Fruit fly (Drosophila melanogaster) whole organism, embryonic: Measurements from ENCODE around the gene CG42749.

Source experiments
- Bgb ChIP-seq: fragments of 200-800 bp; sonication (Bioruptor generic); IDR thresholded peaks from 2 replicates; pipeline ENCODE4 v1.3.6; 2022; ENCODE audit warnings: missing biosample characterization, missing genetic modification characterization; ENCODE audit not compliant: partially characterized antibody
- CG11504 ChIP-seq: fragments of 200-800 bp; sonication (Bioruptor generic); optimal IDR thresholded peaks from 3 replicates; lab custom pipeline; 2019; ENCODE audit warnings: missing biosample characterization, mild to moderate bottlenecking, missing genetic modification characterization, moderate library complexity
- CG12071 ChIP-seq: fragments of 200-800 bp; sonication (Bioruptor generic); optimal IDR thresholded peaks from 3 replicates; lab custom pipeline; 2018; ENCODE audit warnings: missing biosample characterization, mild to moderate bottlenecking, missing genetic modification characterization
- CG12104 ChIP-seq: fragments of 200-800 bp; sonication (Bioruptor generic); optimal IDR thresholded peaks from 3 replicates; lab custom pipeline; 2016; ENCODE audit warnings: missing biosample characterization, missing genetic modification characterization
- CG1233 ChIP-seq: fragments of 200-800 bp; sonication (Bioruptor generic); optimal IDR thresholded peaks from 4 replicates; lab custom pipeline; 2018; ENCODE audit warnings: missing biosample characterization, mild to moderate bottlenecking, missing genetic modification characterization
- CG13894 ChIP-seq: fragments of 200-800 bp; sonication (Bioruptor generic); optimal IDR thresholded peaks from 3 replicates; lab custom pipeline; 2018; ENCODE audit warnings: missing biosample characterization, mild to moderate bottlenecking, missing genetic modification characterization, moderate library complexity
- CG2678 ChIP-seq: fragments of 200-800 bp; sonication (Bioruptor generic); optimal IDR thresholded peaks from 3 replicates; lab custom pipeline; 2019; ENCODE audit warnings: missing biosample characterization, mild to moderate bottlenecking, missing genetic modification characterization, moderate library complexity
- CG2712 ChIP-seq: fragments of 200-800 bp; optimal IDR thresholded peaks from 3 replicates; lab custom pipeline; 2019; ENCODE audit warnings: missing biosample characterization, mild to moderate bottlenecking, missing genetic modification characterization, moderate library complexity
- CG30403 ChIP-seq: fragments of 200-800 bp; sonication (Bioruptor generic); optimal IDR thresholded peaks from 3 replicates; lab custom pipeline; 2016; ENCODE audit warnings: missing biosample characterization, missing genetic modification characterization
- CG5180 ChIP-seq: fragments of 200-800 bp; sonication (Bioruptor generic); optimal IDR thresholded peaks from 3 replicates; lab custom pipeline; 2017; ENCODE audit warnings: missing biosample characterization, missing genetic modification characterization, mild to moderate bottlenecking, moderate library complexity, missing genetic modification reagents
- CG7372 ChIP-seq: fragments of 200-800 bp; sonication (Bioruptor generic); IDR thresholded peaks from 2 replicates; pipeline ENCODE4 v1.3.6; 2022; ENCODE audit warnings: missing biosample characterization, missing genetic modification characterization
- CG8478 ChIP-seq: fragments of >200 bp; optimal IDR thresholded peaks from 2 replicates; lab custom pipeline; 2018
- CG8765 ChIP-seq: fragments of 200-800 bp; sonication (Bioruptor generic); IDR thresholded peaks from 2 replicates; pipeline ENCODE4 v1.3.6; 2022; ENCODE audit warnings: missing biosample characterization, missing genetic modification characterization
- CG9932 ChIP-seq: fragments of 200-800 bp; sonication (Bioruptor generic); IDR thresholded peaks from 2 replicates; pipeline ENCODE4 v1.3.6; 2022; ENCODE audit warnings: missing biosample characterization, missing genetic modification characterization
- Camta ChIP-seq: fragments of 200-800 bp; sonication (Bioruptor generic); optimal IDR thresholded peaks from 2 replicates; lab custom pipeline; 2016; ENCODE audit warnings: missing biosample characterization, missing genetic modification characterization
- CoRest ChIP-seq: fragments of 200-800 bp; sonication (Bioruptor generic); optimal IDR thresholded peaks from 3 replicates; lab custom pipeline; 2018; ENCODE audit warnings: missing biosample characterization, mild to moderate bottlenecking, missing genetic modification characterization, moderate library complexity
- D ChIP-seq, 2 experiments: fragments of 200-800 bp in 1 of 2; fragments of >200 bp in 1 of 2; sonication (Bioruptor generic) in 1 of 2; optimal IDR thresholded peaks; 2 replicates in 1 of 2; 3 replicates in 1 of 2; lab custom pipeline; 2017; ENCODE audit warnings: mild to moderate bottlenecking in 1 of 2, missing biosample characterization in 1 of 2, missing genetic modification characterization in 1 of 2, missing genetic modification reagents in 1 of 2
- Deaf1 ChIP-seq: fragments of 200-800 bp; optimal IDR thresholded peaks from 3 replicates; lab custom pipeline; 2019; ENCODE audit warnings: missing biosample characterization, mild to moderate bottlenecking, missing genetic modification characterization, moderate library complexity
- Fer1 ChIP-seq: fragments of 200-800 bp; sonication (Bioruptor generic); optimal IDR thresholded peaks from 2 replicates; lab custom pipeline; 2017; ENCODE audit warnings: missing biosample characterization, mild to moderate bottlenecking, missing genetic modification characterization
- Hmr ChIP-seq: fragments of 200-800 bp; sonication (Bioruptor generic); optimal IDR thresholded peaks from 3 replicates; lab custom pipeline; 2017; ENCODE audit warnings: mild to moderate bottlenecking, missing biosample characterization, missing genetic modification reagents, missing genetic modification characterization
- Med ChIP-seq: fragments of 200-800 bp; sonication (Bioruptor generic); peaks from one replicate; lab custom pipeline; 2016; ENCODE audit warnings: missing biosample characterization, missing genetic modification characterization, mild to moderate bottlenecking, inconsistent platforms, moderate library complexity
- Nf-YB ChIP-seq: fragments of 200-800 bp; sonication (Bioruptor generic); optimal IDR thresholded peaks from 3 replicates; lab custom pipeline; 2019; ENCODE audit warnings: missing biosample characterization, mild to moderate bottlenecking, missing genetic modification characterization, moderate library complexity
- TFAM ChIP-seq: fragments of 200-800 bp; sonication (Bioruptor generic); optimal IDR thresholded peaks from 2 replicates; lab custom pipeline; 2017; ENCODE audit warnings: missing biosample characterization, missing genetic modification characterization, inconsistent platforms
- bigmax ChIP-seq: fragments of 200-800 bp; sonication (Bioruptor generic); optimal IDR thresholded peaks from 2 replicates; lab custom pipeline; 2018; ENCODE audit warnings: missing biosample characterization, mild to moderate bottlenecking, missing genetic modification characterization
- caup ChIP-seq: fragments of 200-800 bp; sonication (Bioruptor generic); optimal IDR thresholded peaks from 3 replicates; lab custom pipeline; 2017; ENCODE audit warnings: missing biosample characterization, mild to moderate bottlenecking, missing genetic modification characterization, moderate library complexity; ENCODE audit not compliant: severe bottlenecking
- crol ChIP-seq: fragments of 200-800 bp; sonication (Bioruptor generic); IDR thresholded peaks from 2 replicates; pipeline ENCODE4 v1.3.6; 2022; ENCODE audit warnings: missing biosample characterization, missing genetic modification characterization
- dmrt99B ChIP-seq: fragments of 200-800 bp; sonication (Bioruptor generic); optimal IDR thresholded peaks from 2 replicates; lab custom pipeline; 2018; ENCODE audit warnings: missing biosample characterization, mild to moderate bottlenecking, missing genetic modification characterization, moderate library complexity
- dysf ChIP-seq: fragments of 200-800 bp; sonication (Bioruptor generic); IDR thresholded peaks from 3 replicates; pipeline ENCODE4 v1.3.6; 2022; ENCODE audit warnings: missing biosample characterization, missing genetic modification characterization
- ems ChIP-seq: fragments of 200-800 bp; sonication (Bioruptor generic); optimal IDR thresholded peaks from 3 replicates; lab custom pipeline; 2016; ENCODE audit warnings: missing biosample characterization, missing genetic modification characterization
- fd96Cb ChIP-seq: fragments of 200-800 bp; sonication (Bioruptor generic); optimal IDR thresholded peaks from 2 replicates; lab custom pipeline; 2018; ENCODE audit warnings: missing biosample characterization, mild to moderate bottlenecking, missing genetic modification characterization, moderate library complexity
- gem ChIP-seq: fragments of 200-800 bp; sonication (Bioruptor generic); optimal IDR thresholded peaks from 2 replicates; lab custom pipeline; 2019; ENCODE audit warnings: missing biosample characterization, mild to moderate bottlenecking, missing genetic modification characterization, moderate library complexity
- her ChIP-seq: fragments of 200-800 bp; sonication (Bioruptor generic); optimal IDR thresholded peaks from 2 replicates; lab custom pipeline; 2016; ENCODE audit warnings: missing biosample characterization, missing genetic modification characterization
- kni ChIP-seq: fragments of 200-800 bp; sonication (Bioruptor generic); optimal IDR thresholded peaks from 3 replicates; lab custom pipeline; 2017; ENCODE audit warnings: mild to moderate bottlenecking, missing biosample characterization, missing genetic modification reagents, missing genetic modification characterization
- lov ChIP-seq, 2 experiments: fragments of 200-800 bp in 1 of 2; fragments of >200 bp in 1 of 2; sonication (Bioruptor generic) in 1 of 2; IDR thresholded peaks in 1 of 2; optimal IDR thresholded peaks in 1 of 2; 2 replicates in 1 of 2; 3 replicates in 1 of 2; pipeline versions ENCODE4 v1.3.6 to Lab custom; 2017 to 2022; ENCODE audit warnings: missing biosample characterization in 1 of 2, missing genetic modification characterization in 1 of 2
- mld ChIP-seq: fragments of 200-800 bp; sonication (Bioruptor generic); IDR thresholded peaks from 3 replicates; pipeline ENCODE4 v1.3.6; 2022; ENCODE audit warnings: missing biosample characterization, missing genetic modification characterization; ENCODE audit not compliant: partially characterized antibody
- row ChIP-seq: fragments of 200-800 bp; sonication (Bioruptor generic); IDR thresholded peaks from 3 replicates; pipeline ENCODE4 v1.3.6; 2022; ENCODE audit warnings: missing biosample characterization, missing genetic modification characterization
- scrt ChIP-seq: fragments of 200-800 bp; sonication (Bioruptor generic); optimal IDR thresholded peaks from 2 replicates; lab custom pipeline; 2018; ENCODE audit warnings: missing biosample characterization, mild to moderate bottlenecking, missing genetic modification characterization, moderate library complexity
- sd ChIP-seq: fragments of 200-800 bp; sonication (Bioruptor generic); optimal IDR thresholded peaks from 3 replicates; lab custom pipeline; 2018; ENCODE audit warnings: missing biosample characterization, mild to moderate bottlenecking, missing genetic modification characterization, moderate library complexity
- sens ChIP-seq: fragments of 200-800 bp; sonication (Bioruptor generic); peaks from one replicate; lab custom pipeline; 2016; ENCODE audit warnings: missing biosample characterization, missing genetic modification characterization
- sisA ChIP-seq: fragments of 200-800 bp; sonication (Bioruptor generic); IDR thresholded peaks from 2 replicates; pipeline ENCODE4 v1.3.6; 2022; ENCODE audit warnings: missing biosample characterization, missing genetic modification characterization
- slbo ChIP-seq: fragments of 200-800 bp; sonication (Bioruptor generic); IDR thresholded peaks from 2 replicates; pipeline ENCODE4 v1.3.6; 2022; ENCODE audit warnings: missing biosample characterization, missing genetic modification characterization
- trh ChIP-seq: fragments of 200-800 bp; sonication (Bioruptor generic); optimal IDR thresholded peaks from 2 replicates; lab custom pipeline; 2016; ENCODE audit warnings: missing biosample characterization, missing genetic modification characterization
- tup ChIP-seq: fragments of 200-800 bp; sonication (Bioruptor generic); optimal IDR thresholded peaks from 2 replicates; lab custom pipeline; 2016; ENCODE audit warnings: missing biosample characterization, mild to moderate bottlenecking, missing genetic modification characterization, moderate library complexity
- unc-4 ChIP-seq: fragments of 200-800 bp; sonication (Bioruptor generic); IDR thresholded peaks from 2 replicates; pipeline ENCODE4 v1.3.6; 2022; ENCODE audit warnings: missing biosample characterization, missing genetic modification characterization; ENCODE audit not compliant: partially characterized antibody
- usp ChIP-seq: fragments of >200 bp; optimal IDR thresholded peaks from 2 replicates; lab custom pipeline; 2017; ENCODE audit warnings: missing biosample characterization, missing genetic modification characterization
- zen2 ChIP-seq: fragments of 200-800 bp; sonication (Bioruptor generic); IDR thresholded peaks from 3 replicates; pipeline ENCODE4 v1.3.6; 2022; ENCODE audit warnings: missing biosample characterization, missing genetic modification characterization; ENCODE audit not compliant: partially characterized antibody
- zf30C ChIP-seq: fragments of 200-800 bp; sonication (Bioruptor generic); optimal IDR thresholded peaks from 3 replicates; lab custom pipeline; 2018; ENCODE audit warnings: missing biosample characterization, mild to moderate bottlenecking, missing genetic modification characterization

CG42749 gene

DNA sequence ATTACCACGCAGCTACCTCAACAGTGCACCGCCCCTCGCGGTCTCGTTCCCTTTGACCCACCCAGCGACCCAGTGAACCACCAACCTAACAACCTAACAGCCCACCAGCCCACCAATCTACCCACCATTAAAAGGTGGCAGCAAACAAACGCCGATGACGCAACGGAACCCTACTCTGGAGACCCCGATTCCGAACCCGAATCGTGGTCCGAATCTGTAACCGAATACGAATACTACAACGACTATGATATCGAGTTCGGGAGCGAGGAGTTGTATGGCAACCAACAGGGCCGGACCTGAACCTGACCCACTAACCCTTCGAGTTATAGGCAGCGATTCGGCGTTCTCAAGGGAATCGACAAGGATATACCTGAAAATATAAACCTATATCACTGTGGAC, 41.5 kb downstream of the CG42749 start:
- TF ChIP-seq crol (peak; percentile 58), D (optimal IDR thresholded peaks at IDR 0.05; lab: Kevin White, UChicago) (no peak), D (GFP tag; optimal IDR thresholded peaks at IDR 0.05; lab: Kevin White, UChicago) (no peak), CG5180 (no peak), kni (GFP tag; lab: Kevin White, UChicago) (no peak), CG12071 (GFP tag; lab: Kevin White, UChicago) (no peak), Deaf1 (tag; lab: Kevin White, UChicago) (peak; percentile 53), CG8478 (lab: Kevin White, UChicago) (no peak), Fer1 (no peak), CoRest (tag; lab: Kevin White, UChicago) (no peak), CG13894 (peak; percentile 98), her (GFP tag; lab: Kevin White, UChicago) (no peak), caup (GFP tag; lab: Kevin White, UChicago) (no peak)

DNA sequence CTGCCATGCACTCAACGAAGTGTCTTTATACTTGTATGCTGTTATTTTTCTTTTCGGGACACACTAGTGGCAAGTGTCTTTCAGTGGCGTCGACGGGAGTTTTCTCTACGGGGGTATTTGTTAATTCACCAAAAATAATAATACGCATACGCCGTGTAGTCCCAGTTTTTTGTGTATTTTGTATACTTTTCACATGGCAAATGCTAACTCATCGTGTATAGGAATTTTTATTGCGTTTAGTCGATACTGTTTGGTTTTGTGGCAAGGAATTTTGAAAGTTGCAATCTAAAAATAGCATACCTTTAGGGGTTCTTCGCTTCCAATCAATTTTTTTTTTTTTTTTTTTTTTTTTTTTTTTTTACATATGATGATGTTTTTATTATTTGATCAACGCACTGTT, 42.6 kb downstream of the CG42749 start:
- TF ChIP-seq Hmr (GFP tag; lab: Kevin White, UChicago): peak; percentile 19
- no peak for TF ChIP-seq scrt (GFP tag; lab: Kevin White, UChicago)
- TF ChIP-seq tup (GFP tag; lab: Kevin White, UChicago): no peak
- peak; percentile 4 for TF ChIP-seq dmrt99B (tag; lab: Kevin White, UChicago)
- peak; percentile 19; the same call in 1 of the 2 replicates for TF ChIP-seq sisA
- TF ChIP-seq TFAM (GFP tag; lab: Kevin White, UChicago): no peak
- no peak for TF ChIP-seq CG12104
- TF ChIP-seq mld (GFP tag; lab: Robert Waterston, UW): no peak
- TF ChIP-seq CG2712 (tag; lab: Kevin White, UChicago): no peak
- peak; percentile 17 for TF ChIP-seq gem
- no peak for TF ChIP-seq sd
- TF ChIP-seq row (GFP tag; lab: Robert Waterston, UW): peak; percentile 28; the same call in 1 of the 3 replicates
- TF ChIP-seq sens (GFP tag; lab: Kevin White, UChicago): peak; percentile 57
- TF ChIP-seq CG7372 (GFP tag; lab: Robert Waterston, UW): peak; percentile 34; the same call in 1 of the 2 replicates
- 0 out of 3 replicates have a peak, but pooled peaks have one; percentile 6 for TF ChIP-seq dysf (GFP tag; lab: Robert Waterston, UW)
- TF ChIP-seq lov (optimal IDR thresholded peaks at IDR 0.05; lab: Kevin White, UChicago): no peak
- no peak for TF ChIP-seq lov (GFP tag; IDR thresholded peaks at IDR 0.05; lab: Robert Waterston, UW)
- no peak for TF ChIP-seq CG1233 (GFP tag; lab: Kevin White, UChicago)
- peak; percentile 7 for TF ChIP-seq Deaf1 (tag; lab: Kevin White, UChicago)
- peak; percentile 13 for TF ChIP-seq CG11504
- peak; percentile 7 for TF ChIP-seq CG13894
- TF ChIP-seq bigmax (GFP tag; lab: Kevin White, UChicago): no peak
- peak; percentile 21; the same call in 1 of the 2 replicates for TF ChIP-seq CG9932 (GFP tag; lab: Robert Waterston, UW)
- TF ChIP-seq slbo: peak; percentile 42; the same call in 1 of the 2 replicates
- peak; percentile 12 for TF ChIP-seq CG2678 (tag; lab: Kevin White, UChicago)
- peak; percentile 70 for TF ChIP-seq Med (GFP tag; lab: Kevin White, UChicago)
- no peak for TF ChIP-seq ems

DNA sequence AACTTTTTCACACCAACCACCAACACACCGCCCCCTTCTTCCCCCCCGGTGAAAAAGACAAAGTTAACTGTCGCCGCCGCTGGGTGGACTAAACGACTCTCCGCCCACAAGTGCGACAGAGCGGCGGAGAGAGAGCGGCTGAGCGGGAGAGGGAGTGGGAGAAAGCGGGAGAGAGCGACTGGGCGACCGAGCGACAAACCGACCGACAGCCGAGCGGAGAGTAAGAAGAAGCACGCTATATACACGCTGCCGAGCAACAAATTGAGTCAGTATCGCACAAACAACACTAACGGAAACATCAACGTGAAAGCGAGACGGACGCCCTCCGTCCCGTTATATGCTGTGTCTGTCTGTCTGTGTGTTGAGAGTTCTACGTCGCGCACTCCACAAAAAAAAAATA, 44.1 kb downstream of the CG42749 start, which contains the start of gene SK:
TSS of gene SK (plus strand) at position 267 of the 400 bp plus-strand sequence.
- TF ChIP-seq usp (GFP tag; lab: Kevin White, UChicago) (no peak), Bgb (peak; percentile 42; the same call in 1 of the 2 replicates), CG8765 (GFP tag; lab: Robert Waterston, UW) (0 out of 2 replicates have a peak, but pooled peaks have one; percentile 10), CG30403 (no peak), fd96Cb (tag; lab: Kevin White, UChicago) (no peak), Camta (GFP tag; lab: Kevin White, UChicago) (no peak), CG13894 (peak; percentile 65), trh (no peak), zen2 (GFP tag; lab: Robert Waterston, UW) (no peak), zf30C (GFP tag; lab: Kevin White, UChicago) (no peak), Nf-YB (no peak), unc-4 (0 out of 2 replicates have a peak, but pooled peaks have one; percentile 23)
